Fruit fly (Drosophila melanogaster): ENCODE measurements around the gene CG5282.

The CG5282 gene

dm6 chr3L:20375878-20376563 is 49.9 kb downstream of the CG5282 start, which contains the start of the genes Ide and RhoBTB (continued):
- TF ChIP-seq ssp (GFP tag; IDR thresholded peaks at IDR 0.05) = peak; percentile 67; the same call in 1 of the 2 replicates
- no peak for TF ChIP-seq Hr78 (GFP tag; optimal IDR thresholded peaks at IDR 0.05)
- peak; percentile 42 for TF ChIP-seq CG6654 (GFP tag; optimal IDR thresholded peaks at IDR 0.05)
- TF ChIP-seq HLH3B (GFP tag; IDR thresholded peaks at IDR 0.05) = peak; percentile 46; the same call in 1 of the 2 replicates
- no peak for TF ChIP-seq lov (optimal IDR thresholded peaks at IDR 0.05)
- peak; percentile 60; the same call in 1 of the 3 replicates for TF ChIP-seq lov (GFP tag; IDR thresholded peaks at IDR 0.05)
- TF ChIP-seq Atf6 (GFP tag; IDR thresholded peaks at IDR 0.05) = peak; percentile 63; the same call in 1 of the 2 replicates
- TF ChIP-seq tin (GFP tag; optimal IDR thresholded peaks at IDR 0.05) = peak; percentile 77
- TF ChIP-seq vvl (GFP tag; IDR thresholded peaks at IDR 0.05) = peak; percentile 66; the same call in 1 of the 2 replicates
- peak; percentile 43; the same call in 1 of the 2 replicates for TF ChIP-seq Gsc (GFP tag; IDR thresholded peaks at IDR 0.05)
- peak; percentile 91 for TF ChIP-seq pnt (GFP tag; optimal IDR thresholded peaks at IDR 0.05)
- peak; percentile 63 for TF ChIP-seq stwl (tag; optimal IDR thresholded peaks at IDR 0.05)
- peak; percentile 80 for TF ChIP-seq CG9609 (GFP tag; optimal IDR thresholded peaks at IDR 0.05)
- TF ChIP-seq pzg (GFP tag; optimal IDR thresholded peaks at IDR 0.05) = peak; percentile 73
- peak in 1 of 2 experiments; percentile 10 for TF ChIP-seq Dfd (GFP tag; optimal IDR thresholded peaks at IDR 0.05)
- TF ChIP-seq psq (GFP tag; optimal IDR thresholded peaks at IDR 0.05) = peak; percentile 62
- no peak for TF ChIP-seq CG16779 (GFP tag; IDR thresholded peaks at IDR 0.05)
- no peak for TF ChIP-seq CG1024 (GFP tag; IDR thresholded peaks at IDR 0.05)
- peak; percentile 66 for TF ChIP-seq dmrt11E (tag; optimal IDR thresholded peaks at IDR 0.05)
- TF ChIP-seq pb (GFP tag; optimal IDR thresholded peaks at IDR 0.05) = peak; percentile 61
- no peak for TF ChIP-seq dati (GFP tag; IDR thresholded peaks at IDR 0.05)
- peak; percentile 86 for TF ChIP-seq chn (GFP tag; optimal IDR thresholded peaks at IDR 0.05)
- TF ChIP-seq caup (GFP tag; optimal IDR thresholded peaks at IDR 0.05; ENCODE audit: severe bottlenecking) = peak; percentile 59
- TF ChIP-seq oc (tag; optimal IDR thresholded peaks at IDR 0.05) = no peak
- no peak for TF ChIP-seq Lim3 (GFP tag; IDR thresholded peaks at IDR 0.05)
- TF ChIP-seq D19B (GFP tag; optimal IDR thresholded peaks at IDR 0.05) = peak; percentile 55
- TF ChIP-seq tgo (GFP tag; IDR thresholded peaks at IDR 0.05) = peak; percentile 66
- peak; percentile 71 for TF ChIP-seq CG8290 (GFP tag; optimal IDR thresholded peaks at IDR 0.05)
- peak in 1 of 2 experiments; percentile 15 for TF ChIP-seq CG8290 (tag; optimal IDR thresholded peaks at IDR 0.05)
- peak; percentile 73 for TF ChIP-seq Sox102F (GFP tag; optimal IDR thresholded peaks at IDR 0.05)
- TF ChIP-seq nau (GFP tag; optimal IDR thresholded peaks at IDR 0.05) = no peak
- peak; percentile 77 to 79 for TF ChIP-seq chif (GFP tag; optimal IDR thresholded peaks at IDR 0.05)
- TF ChIP-seq Dref (GFP tag; IDR thresholded peaks at IDR 0.05) = peak; percentile 44
- TF ChIP-seq CG8388 (GFP tag; optimal IDR thresholded peaks at IDR 0.05) = peak; percentile 53
- TF ChIP-seq Optix (GFP tag; IDR thresholded peaks at IDR 0.05) = no peak
- TF ChIP-seq knrl (GFP tag; IDR thresholded peaks at IDR 0.05; ENCODE audit: partially characterized antibody) = peak; percentile 63
- TF ChIP-seq slou (GFP tag; optimal IDR thresholded peaks at IDR 0.05) = peak; percentile 70
- peak; percentile 89 for TF ChIP-seq bab2 (GFP tag; optimal IDR thresholded peaks at IDR 0.05)
- no peak for TF ChIP-seq fd102C (GFP tag; optimal IDR thresholded peaks at IDR 0.05)
- TF ChIP-seq Doc2 (GFP tag; IDR thresholded peaks at IDR 0.05) = peak; percentile 48; the same call in 1 of the 2 replicates
- peak; percentile 16; the same call in 1 of the 2 replicates for TF ChIP-seq CG13287 (GFP tag; IDR thresholded peaks at IDR 0.05; ENCODE audit: partially characterized antibody)
- peak; percentile 80 to 90 for TF ChIP-seq Pdp1 (GFP tag; optimal IDR thresholded peaks at IDR 0.05)
- TF ChIP-seq CG2202 (tag; optimal IDR thresholded peaks at IDR 0.05) = no peak
- TF ChIP-seq cg (GFP tag; optimal IDR thresholded peaks at IDR 0.05) = peak; percentile 24
- no peak for TF ChIP-seq CG2875 (GFP tag; optimal IDR thresholded peaks at IDR 0.05)
- TF ChIP-seq CG10147 (GFP tag; optimal IDR thresholded peaks at IDR 0.05) = peak; percentile 62
- TF ChIP-seq ap (GFP tag; IDR thresholded peaks at IDR 0.05) = peak; percentile 25; the same call in 1 of the 2 replicates
- TF ChIP-seq kay (GFP tag; optimal IDR thresholded peaks at IDR 0.05) = peak; percentile 73
- peak; percentile 91 for TF ChIP-seq jumu (GFP tag; optimal IDR thresholded peaks at IDR 0.05)

All from whole organism, embryonic.